Fruit fly (Drosophila melanogaster) whole organism, adult: Measurements from ENCODE around the gene CG1582.

Source experiments
- CG11617 ChIP-seq: fragments of 200-800 bp; sonication (Bioruptor generic); optimal IDR thresholded peaks from 2 replicates; lab custom pipeline; 2017; ENCODE audit warnings: mild to moderate bottlenecking, missing biosample characterization, missing genetic modification reagents, missing genetic modification characterization
- CG12768 ChIP-seq: fragments of 200-800 bp; sonication (Bioruptor generic); optimal IDR thresholded peaks from 2 replicates; lab custom pipeline; 2017; ENCODE audit warnings: missing biosample characterization, missing genetic modification characterization, mild to moderate bottlenecking, moderate library complexity, missing genetic modification reagents
- CG14711 ChIP-seq: fragments of 200-800 bp; sonication (Bioruptor generic); optimal IDR thresholded peaks from 2 replicates; lab custom pipeline; 2018; ENCODE audit warnings: missing biosample characterization, mild to moderate bottlenecking, missing genetic modification characterization, moderate library complexity
- CG1620 ChIP-seq: fragments of 200-800 bp; sonication (Bioruptor generic); optimal IDR thresholded peaks from 2 replicates; lab custom pipeline; 2016; ENCODE audit warnings: missing biosample characterization, missing genetic modification characterization
- CG5204 ChIP-seq: fragments of 200-800 bp; sonication (Bioruptor generic); optimal IDR thresholded peaks from 2 replicates; lab custom pipeline; 2016; ENCODE audit warnings: missing biosample characterization, missing genetic modification characterization
- CG7045 ChIP-seq: fragments of 200-800 bp; sonication (Bioruptor generic); optimal IDR thresholded peaks from 2 replicates; lab custom pipeline; 2017; ENCODE audit warnings: missing biosample characterization, mild to moderate bottlenecking, missing genetic modification characterization
- CG7101 ChIP-seq: fragments of 200-800 bp; sonication (Bioruptor generic); optimal IDR thresholded peaks from 2 replicates; lab custom pipeline; 2018; ENCODE audit warnings: missing biosample characterization, mild to moderate bottlenecking, missing genetic modification characterization, moderate library complexity
- Clk ChIP-seq: fragments of 200-800 bp; sonication (Bioruptor generic); optimal IDR thresholded peaks from 2 replicates; lab custom pipeline; 2017; ENCODE audit warnings: missing biosample characterization, missing genetic modification characterization
- Crg-1 ChIP-seq: fragments of 200-800 bp; sonication (Bioruptor generic); optimal IDR thresholded peaks from 2 replicates; lab custom pipeline; 2016; ENCODE audit warnings: missing biosample characterization, missing genetic modification characterization
- Hr96 ChIP-seq: fragments of 200-800 bp; sonication (Bioruptor generic); optimal IDR thresholded peaks from 2 replicates; lab custom pipeline; 2016; ENCODE audit warnings: missing biosample characterization, missing genetic modification characterization
- Mnt ChIP-seq: fragments of 200-800 bp; sonication (Bioruptor generic); optimal IDR thresholded peaks from 2 replicates; lab custom pipeline; 2016; ENCODE audit warnings: missing biosample characterization, mild to moderate bottlenecking, missing genetic modification characterization
- bab1 ChIP-seq: fragments of 200-800 bp; sonication (Bioruptor generic); optimal IDR thresholded peaks from 3 replicates; lab custom pipeline; 2019; ENCODE audit warnings: missing biosample characterization, mild to moderate bottlenecking, missing genetic modification characterization, moderate library complexity
- cic ChIP-seq: fragments of 200-800 bp; sonication (Bioruptor generic); optimal IDR thresholded peaks from 2 replicates; lab custom pipeline; 2017; ENCODE audit warnings: missing biosample characterization, mild to moderate bottlenecking, missing genetic modification characterization, moderate library complexity
- cnc ChIP-seq, 2 experiments: fragments of >200 bp; optimal IDR thresholded peaks; 2 replicates each; lab custom pipeline; 2017
- kay ChIP-seq: fragments of 200-800 bp; sonication (Bioruptor generic); peaks from one replicate; lab custom pipeline; 2016; ENCODE audit warnings: missing biosample characterization, missing genetic modification characterization, borderline replicate concordance
- ovo ChIP-seq: fragments of 200-800 bp; sonication (Bioruptor generic); optimal IDR thresholded peaks from 2 replicates; lab custom pipeline; 2016; ENCODE audit warnings: missing biosample characterization, missing genetic modification characterization
- pad ChIP-seq: fragments of 200-800 bp; sonication (Bioruptor generic); optimal IDR thresholded peaks from 3 replicates; lab custom pipeline; 2017; ENCODE audit warnings: missing biosample characterization, missing genetic modification characterization, mild to moderate bottlenecking, moderate library complexity, missing genetic modification reagents
- tj ChIP-seq: fragments of 200-800 bp; sonication (Bioruptor generic); optimal IDR thresholded peaks from 3 replicates; lab custom pipeline; 2017; ENCODE audit warnings: missing biosample characterization, mild to moderate bottlenecking, missing genetic modification characterization, moderate library complexity
- toe ChIP-seq: fragments of 200-800 bp; sonication (Bioruptor generic); optimal IDR thresholded peaks from 2 replicates; lab custom pipeline; 2016; ENCODE audit warnings: missing biosample characterization, missing genetic modification characterization

The CG1582 gene

DNA sequence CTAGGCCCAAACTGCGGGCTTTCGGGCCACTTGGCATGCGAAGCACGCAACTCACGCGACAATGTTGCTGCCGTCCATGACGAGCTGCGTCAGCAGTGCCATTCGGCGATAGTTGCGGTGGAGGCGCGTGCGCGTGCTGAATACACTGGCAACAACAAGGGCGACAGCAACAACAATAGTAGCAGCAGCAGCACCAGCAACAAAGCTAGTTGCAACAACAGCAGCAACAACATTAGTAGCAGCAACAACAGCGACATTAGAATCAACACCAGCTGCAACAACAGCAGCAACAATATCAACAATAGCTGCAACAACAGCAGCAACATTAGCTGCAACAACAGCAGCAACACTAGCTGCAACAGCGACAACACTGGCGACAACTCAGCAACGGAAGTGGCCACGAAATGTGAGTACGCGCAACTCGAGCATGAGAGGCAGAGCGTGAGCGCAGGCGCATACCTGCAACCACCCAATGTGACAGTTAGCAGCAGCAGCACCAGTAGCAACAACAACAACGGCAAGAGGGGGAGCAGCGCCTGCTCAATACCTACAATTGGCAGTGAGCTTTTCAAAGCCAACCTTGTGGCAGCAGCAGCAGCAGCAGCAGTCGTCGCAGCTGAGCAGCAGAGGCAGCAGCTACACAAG is 7.2 kb upstream of the CG1582 start:
- TF ChIP-seq Clk (GFP tag; lab: Kevin White, UChicago) (no peak), CG14711 (tag; lab: Kevin White, UChicago) (peak; percentile 84), tj (GFP tag; lab: Kevin White, UChicago) (peak; percentile 11), CG1620 (GFP tag; lab: Kevin White, UChicago) (no peak)

DNA sequence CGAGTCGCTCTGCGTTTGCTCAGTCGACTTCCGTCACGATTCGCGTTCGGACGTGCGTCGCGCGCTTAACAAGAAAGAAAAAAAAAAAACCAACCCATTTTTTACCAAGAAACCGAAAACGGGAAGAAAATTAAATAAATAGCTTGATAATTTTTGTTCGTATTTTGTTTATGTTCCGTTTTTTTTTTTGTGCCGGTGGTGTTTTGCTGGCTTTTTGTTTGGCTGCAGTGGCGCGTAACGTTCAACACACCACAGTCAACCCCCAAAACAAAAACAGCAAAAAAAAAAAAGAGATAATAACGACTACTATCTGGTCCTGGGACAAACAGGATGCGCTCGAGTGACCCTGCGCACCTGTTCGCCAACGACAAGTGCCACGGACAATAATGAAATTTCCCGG is 6.4 kb upstream of the CG1582 start, which contains the start of gene CG43901:
Gene CG43901, plus strand, starts transcription at position 301 of the 400 bp plus-strand sequence.
- TF ChIP-seq kay (GFP tag; lab: Kevin White, UChicago): no peak
- TF ChIP-seq cic (GFP tag; lab: Kevin White, UChicago): no peak
- no peak for TF ChIP-seq CG14711 (tag; lab: Kevin White, UChicago)
- TF ChIP-seq CG5204 (GFP tag; lab: Kevin White, UChicago): no peak
- no peak for TF ChIP-seq tj (GFP tag; lab: Kevin White, UChicago)
- no peak for TF ChIP-seq bab1 (GFP tag; lab: Kevin White, UChicago)
- TF ChIP-seq CG7045: no peak
- no peak for TF ChIP-seq Clk (GFP tag; lab: Kevin White, UChicago)
- no peak for TF ChIP-seq ovo
- no peak for TF ChIP-seq CG7101 (tag; lab: Kevin White, UChicago)
- TF ChIP-seq Hr96 (GFP tag; lab: Kevin White, UChicago): no peak
- no peak for TF ChIP-seq Crg-1
- TF ChIP-seq CG1620 (GFP tag; lab: Kevin White, UChicago): no peak
- no peak for TF ChIP-seq toe (GFP tag; lab: Kevin White, UChicago)
- no peak for TF ChIP-seq pad (GFP tag; lab: Kevin White, UChicago)

DNA sequence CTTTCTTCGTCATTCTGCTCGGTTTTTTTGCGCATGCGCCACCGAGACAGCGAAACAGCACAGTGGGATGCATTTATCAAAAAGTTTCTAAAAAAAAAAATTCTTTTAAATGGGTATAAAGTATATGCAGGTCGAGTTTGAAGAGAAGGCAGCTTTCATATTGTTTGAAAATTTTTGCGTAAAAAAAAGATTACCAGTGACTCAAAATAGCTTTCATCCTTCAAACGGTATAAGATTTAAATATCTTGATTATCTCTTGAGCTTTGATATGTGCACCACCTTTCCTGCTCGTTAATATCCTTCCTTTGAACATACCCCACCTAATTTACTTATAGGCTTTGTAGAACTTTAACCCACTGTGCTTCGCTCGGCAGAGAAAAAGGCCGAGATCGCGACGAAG is 5.9 kb upstream of the CG1582 start:
- peak; percentile 42 for TF ChIP-seq bab1 (GFP tag; lab: Kevin White, UChicago)
- no peak for TF ChIP-seq Clk (GFP tag; lab: Kevin White, UChicago)

DNA sequence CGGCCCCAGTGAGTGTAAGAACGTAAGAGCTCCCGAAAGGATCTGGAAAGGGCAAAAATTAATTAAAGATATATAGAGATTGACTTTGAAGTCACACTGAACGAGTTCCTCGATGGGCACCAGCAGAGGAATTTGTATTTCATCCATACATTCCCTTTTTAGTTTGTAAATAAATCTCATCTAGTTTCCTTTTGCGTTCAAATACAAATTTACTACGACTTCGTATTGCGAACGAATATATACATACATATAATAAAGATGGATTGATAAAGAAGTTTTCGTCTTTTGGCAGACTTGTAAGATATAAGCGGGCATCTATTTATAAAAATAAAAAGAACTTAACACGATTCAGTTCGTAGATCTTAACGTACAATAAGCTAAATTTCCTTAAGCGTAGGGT is 563 bp upstream of the CG1582 start, which contains the start of gene CG15208:
Gene CG15208, plus strand, starts transcription at position 301 of the 400 bp plus-strand sequence.
- TF ChIP-seq CG5204 (GFP tag; lab: Kevin White, UChicago): no peak
- TF ChIP-seq bab1 (GFP tag; lab: Kevin White, UChicago): no peak
- TF ChIP-seq CG1620 (GFP tag; lab: Kevin White, UChicago): no peak

DNA sequence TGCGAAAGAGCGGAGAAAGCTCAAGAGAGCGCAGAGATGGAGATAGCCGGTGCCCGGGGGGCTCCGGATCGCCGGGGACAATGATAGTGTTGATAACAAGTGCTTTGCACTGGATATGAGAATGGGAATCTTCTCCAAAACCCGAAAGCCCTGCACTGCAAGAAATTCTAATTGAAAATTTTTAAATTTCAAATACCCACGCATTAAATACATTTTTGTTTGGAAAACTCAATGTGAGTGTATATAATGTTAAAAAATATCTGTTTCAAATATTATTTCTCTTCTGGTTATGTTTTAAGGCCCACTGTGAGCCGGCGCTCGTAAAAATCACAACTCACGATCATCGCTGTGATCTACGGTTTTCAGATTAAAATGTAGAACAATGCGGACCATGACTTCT is 5.9 kb downstream of the CG1582 start:
- TF ChIP-seq pad (GFP tag; lab: Kevin White, UChicago) (no peak), bab1 (GFP tag; lab: Kevin White, UChicago) (peak; percentile 6)

DNA sequence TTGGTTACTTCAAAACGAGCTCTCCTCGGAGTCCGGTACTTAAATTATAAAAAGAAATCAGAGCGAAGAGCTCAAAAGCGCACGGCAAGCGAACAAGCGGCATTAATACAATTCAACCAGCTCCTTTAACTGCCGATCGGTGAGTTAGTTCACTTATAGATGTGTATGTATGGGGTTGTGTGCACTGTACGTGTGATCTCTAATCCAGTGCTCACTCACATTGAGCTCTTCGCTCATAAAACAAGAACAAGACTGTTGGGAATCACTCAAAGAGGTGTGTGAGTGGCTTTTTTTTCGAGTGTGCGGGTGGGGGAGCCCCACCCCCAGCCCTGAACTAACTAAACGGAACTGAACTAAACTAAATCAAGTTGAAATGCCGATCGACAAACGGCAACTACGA is 8.0 kb downstream of the CG1582 start, which contains the start of gene Ork1:
Gene Ork1, minus strand, starts transcription at position 101 of the 400 bp plus-strand sequence.
- TF ChIP-seq cic (GFP tag; lab: Kevin White, UChicago): no peak
- TF ChIP-seq pad (GFP tag; lab: Kevin White, UChicago): peak; percentile 50
- TF ChIP-seq tj (GFP tag; lab: Kevin White, UChicago): no peak
- no peak for TF ChIP-seq Mnt (GFP tag; lab: Kevin White, UChicago)

DNA sequence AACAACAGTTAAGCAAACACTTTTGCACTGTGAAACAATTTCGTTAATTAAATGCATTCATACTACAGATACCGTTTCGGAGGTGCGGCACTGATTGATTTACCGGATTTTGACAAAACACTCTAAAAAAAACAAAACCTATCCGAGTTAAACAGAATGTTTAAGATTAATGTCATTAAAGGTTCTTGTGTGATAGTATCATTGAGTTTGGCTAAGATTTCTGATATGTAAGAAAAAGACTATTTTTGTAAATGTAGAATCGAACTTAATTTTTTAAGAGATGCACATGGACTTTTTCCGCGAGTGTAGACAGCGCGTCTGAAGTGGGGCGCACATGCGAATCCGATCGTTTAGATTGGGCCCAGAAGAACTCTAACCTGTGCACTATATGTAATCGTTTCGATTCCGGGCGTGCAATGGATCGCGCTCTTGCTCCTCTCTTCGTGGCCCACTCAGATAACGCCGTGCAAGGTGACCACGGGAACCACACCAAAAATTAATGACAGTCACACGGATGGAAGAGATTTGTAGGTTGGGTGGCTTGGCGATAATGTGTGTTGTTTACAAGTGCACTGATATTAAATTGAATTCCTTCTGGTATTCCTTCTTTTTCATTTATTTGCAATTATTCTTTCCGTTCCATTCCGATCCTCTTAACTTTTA is 9.0 kb downstream of the CG1582 start:
- TF ChIP-seq CG12768 (no peak), Crg-1 (no peak), cnc (optimal IDR thresholded peaks at IDR 0.05; lab: Kevin White, UChicago) (no peak), CG14711 (tag; lab: Kevin White, UChicago) (peak; percentile 9), CG11617 (no peak), Mnt (GFP tag; lab: Kevin White, UChicago) (peak; percentile 25), CG7101 (tag; lab: Kevin White, UChicago) (peak; percentile 7), bab1 (GFP tag; lab: Kevin White, UChicago) (peak; percentile 49)

DNA sequence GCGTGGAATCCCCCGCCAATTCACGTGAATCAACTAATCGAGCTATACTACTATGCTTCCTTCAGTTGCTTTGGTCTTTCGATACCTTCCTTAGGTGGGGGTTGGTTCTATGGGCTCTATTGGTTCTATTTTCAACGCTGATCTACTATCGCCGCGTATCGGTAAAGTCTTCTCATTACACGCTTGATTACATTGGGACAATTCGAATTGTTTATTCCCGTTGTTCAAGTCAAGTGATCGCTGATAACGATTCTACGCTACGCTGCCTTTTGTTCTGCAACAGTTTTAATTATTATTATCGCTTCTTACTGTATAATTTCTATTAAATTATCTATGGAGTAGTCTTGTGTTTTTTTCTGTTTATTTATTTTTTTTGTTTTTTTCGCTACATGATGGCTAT is 11.5 kb downstream of the CG1582 start:
- TF ChIP-seq cic (GFP tag; lab: Kevin White, UChicago): peak; percentile 69
- TF ChIP-seq Hr96 (GFP tag; lab: Kevin White, UChicago): no peak
- TF ChIP-seq kay (GFP tag; lab: Kevin White, UChicago): peak; percentile 49
